Worm (Caenorhabditis elegans): Measurements from ENCODE around the gene srx-130.

- TF ChIP-seq dao-5 (tag; optimal IDR thresholded peaks at IDR 0.05) (no peak), him-1 (tag; optimal IDR thresholded peaks at IDR 0.05) (no peak), W03F9.2 (tag; optimal IDR thresholded peaks at IDR 0.05) (no peak)
Measured at ce11 chrV:13812931-13813330, 30.3 kb upstream of the srx-130 start, which contains the start of gene ceh-24.

Measured in whole organism, L4/young adult.